Fruit fly (Drosophila melanogaster) whole organism, embryonic: ENCODE data around the gene CG3036.

Experiments
- Ada2b ChIP-seq: fragments of 200-800 bp; sonication (Bioruptor generic); IDR thresholded peaks from 2 replicates; pipeline ENCODE4 v1.3.6; 2022; ENCODE audit warnings: missing biosample characterization, missing genetic modification characterization
- Adf1 ChIP-seq: fragments of 200-800 bp; sonication (Bioruptor generic); IDR thresholded peaks from 2 replicates; pipeline ENCODE4 v1.3.6; 2022; ENCODE audit warnings: missing biosample characterization, missing genetic modification characterization
- C15 ChIP-seq: fragments of 200-800 bp; sonication (Bioruptor generic); IDR thresholded peaks from 3 replicates; pipeline ENCODE4 v1.3.6; 2022; ENCODE audit warnings: missing biosample characterization, missing genetic modification characterization
- CG10147 ChIP-seq: fragments of 200-800 bp; sonication (Bioruptor generic); optimal IDR thresholded peaks from 2 replicates; lab custom pipeline; 2019; ENCODE audit warnings: missing biosample characterization, mild to moderate bottlenecking, missing genetic modification characterization, moderate library complexity
- CG10274 ChIP-seq: fragments of 200-800 bp; sonication (Bioruptor generic); optimal IDR thresholded peaks from 3 replicates; lab custom pipeline; 2017; ENCODE audit warnings: missing biosample characterization, mild to moderate bottlenecking, missing genetic modification characterization
- CG1233 ChIP-seq: fragments of 200-800 bp; sonication (Bioruptor generic); optimal IDR thresholded peaks from 4 replicates; lab custom pipeline; 2018; ENCODE audit warnings: missing biosample characterization, mild to moderate bottlenecking, missing genetic modification characterization
- CG14710 ChIP-seq: fragments of 200-800 bp; sonication (Bioruptor generic); optimal IDR thresholded peaks from 3 replicates; lab custom pipeline; 2019; ENCODE audit warnings: missing biosample characterization, mild to moderate bottlenecking, missing genetic modification characterization, moderate library complexity
- CG17385 ChIP-seq: fragments of 200-800 bp; sonication (Bioruptor generic); optimal IDR thresholded peaks from 3 replicates; lab custom pipeline; 2018; ENCODE audit warnings: missing biosample characterization, mild to moderate bottlenecking, missing genetic modification characterization
- CG2889 ChIP-seq: fragments of 200-800 bp; sonication (Bioruptor generic); IDR thresholded peaks from 3 replicates; pipeline ENCODE4 v1.3.6; 2022; ENCODE audit warnings: missing biosample characterization, missing genetic modification characterization
- CG3281 ChIP-seq: fragments of 200-800 bp; sonication (Bioruptor generic); optimal IDR thresholded peaks from 3 replicates; lab custom pipeline; 2017; ENCODE audit warnings: missing biosample characterization, mild to moderate bottlenecking, missing genetic modification characterization
- CG3407 ChIP-seq: fragments of 200-800 bp; sonication (Bioruptor generic); optimal IDR thresholded peaks from 2 replicates; lab custom pipeline; 2018; ENCODE audit warnings: missing biosample characterization, mild to moderate bottlenecking, missing genetic modification characterization
- CG3995 ChIP-seq: fragments of 200-800 bp; sonication (Bioruptor generic); optimal IDR thresholded peaks from 3 replicates; lab custom pipeline; 2016; ENCODE audit warnings: missing biosample characterization, missing genetic modification characterization
- CG4360 ChIP-seq: fragments of 200-800 bp; sonication (Bioruptor generic); IDR thresholded peaks from 2 replicates; pipeline ENCODE4 v1.3.6; 2022; ENCODE audit warnings: missing biosample characterization, missing genetic modification characterization
- CG4617 ChIP-seq: fragments of 200-800 bp; sonication (Bioruptor generic); optimal IDR thresholded peaks from 3 replicates; lab custom pipeline; 2016; ENCODE audit warnings: missing biosample characterization, missing genetic modification characterization, borderline replicate concordance
- CG6813 ChIP-seq: fragments of 200-800 bp; sonication (Bioruptor generic); optimal IDR thresholded peaks from 2 replicates; lab custom pipeline; 2017; ENCODE audit warnings: missing biosample characterization, missing genetic modification characterization, mild to moderate bottlenecking, moderate library complexity, missing genetic modification reagents
- CG7786 ChIP-seq: fragments of 200-800 bp; sonication (Bioruptor generic); optimal IDR thresholded peaks from 2 replicates; lab custom pipeline; 2016; ENCODE audit warnings: missing biosample characterization, missing genetic modification characterization
- CG7839 ChIP-seq: fragments of 200-800 bp; sonication (Bioruptor generic); optimal IDR thresholded peaks from 3 replicates; lab custom pipeline; 2018; ENCODE audit warnings: missing biosample characterization, mild to moderate bottlenecking, missing genetic modification characterization, moderate library complexity
- CHES-1-like ChIP-seq: fragments of 200-800 bp; sonication (Bioruptor generic); optimal IDR thresholded peaks from 2 replicates; lab custom pipeline; 2016; ENCODE audit warnings: missing biosample characterization, missing genetic modification characterization
- Chrac-16 ChIP-seq: fragments of 200-800 bp; sonication (Bioruptor generic); optimal IDR thresholded peaks from 3 replicates; lab custom pipeline; 2016; ENCODE audit warnings: missing biosample characterization, missing genetic modification characterization
- CoRest ChIP-seq: fragments of 200-800 bp; sonication (Bioruptor generic); optimal IDR thresholded peaks from 3 replicates; lab custom pipeline; 2018; ENCODE audit warnings: missing biosample characterization, mild to moderate bottlenecking, missing genetic modification characterization, moderate library complexity
- Dfd ChIP-seq, 2 experiments: fragments of >200 bp; optimal IDR thresholded peaks; 2 replicates each; lab custom pipeline; 2017; ENCODE audit warnings: missing biosample characterization in 2 of 2, missing genetic modification characterization in 2 of 2
- Fer3 ChIP-seq: fragments of 200-800 bp; sonication (Bioruptor generic); optimal IDR thresholded peaks from 2 replicates; lab custom pipeline; 2018; ENCODE audit warnings: missing biosample characterization, mild to moderate bottlenecking, missing genetic modification characterization, moderate library complexity
- H15 ChIP-seq: fragments of 200-800 bp; sonication (Bioruptor generic); IDR thresholded peaks from 3 replicates; pipeline ENCODE4 v1.3.6; 2022; ENCODE audit warnings: missing biosample characterization, missing genetic modification characterization
- Hr51 ChIP-seq, 2 experiments: fragments of 200-800 bp; sonication (Bioruptor generic); optimal IDR thresholded peaks; 2 replicates in 1 of 2; 3 replicates in 1 of 2; lab custom pipeline; 2016 to 2018; ENCODE audit warnings: missing biosample characterization in 2 of 2, missing genetic modification characterization in 2 of 2, mild to moderate bottlenecking in 1 of 2, moderate library complexity in 1 of 2
- Jarid2 ChIP-seq: fragments of 200-800 bp; sonication (Bioruptor generic); optimal IDR thresholded peaks from 3 replicates; lab custom pipeline; 2017; ENCODE audit warnings: mild to moderate bottlenecking, missing biosample characterization, missing genetic modification reagents, missing genetic modification characterization
- Med ChIP-seq: fragments of 200-800 bp; sonication (Bioruptor generic); peaks from one replicate; lab custom pipeline; 2016; ENCODE audit warnings: missing biosample characterization, missing genetic modification characterization, mild to moderate bottlenecking, inconsistent platforms, moderate library complexity
- Scr ChIP-seq: fragments of 200-800 bp; sonication (Bioruptor generic); IDR thresholded peaks from 2 replicates; pipeline ENCODE4 v1.3.6; 2022; ENCODE audit warnings: missing biosample characterization, missing genetic modification characterization; ENCODE audit not compliant: partially characterized antibody
- Spps ChIP-seq: fragments of 200-800 bp; sonication (Bioruptor generic); optimal IDR thresholded peaks from 2 replicates; lab custom pipeline; 2018; ENCODE audit warnings: missing biosample characterization, mild to moderate bottlenecking, missing genetic modification characterization
- Trl ChIP-seq, 3 experiments: fragments of >200 bp in 2 of 3; fragments of 200-800 bp in 1 of 3; sonication (Bioruptor generic) in 1 of 3; optimal IDR thresholded peaks; 2 replicates in 1 of 3; 3 replicates in 2 of 3; lab custom pipeline; 2016 to 2017; ENCODE audit warnings: missing biosample characterization in 1 of 3, missing genetic modification characterization in 1 of 3
- Usf ChIP-seq: fragments of 200-800 bp; sonication (Bioruptor generic); optimal IDR thresholded peaks from 2 replicates; lab custom pipeline; 2017; ENCODE audit warnings: missing genotype, missing biosample characterization, missing genetic modification characterization
- abd-A ChIP-seq: fragments of 200-800 bp; sonication (Bioruptor generic); optimal IDR thresholded peaks from 3 replicates; lab custom pipeline; 2019; ENCODE audit warnings: missing biosample characterization, mild to moderate bottlenecking, missing genetic modification characterization, moderate library complexity
- ato ChIP-seq: fragments of 200-800 bp; sonication (Bioruptor generic); IDR thresholded peaks from 2 replicates; pipeline ENCODE4 v1.3.6; 2022; ENCODE audit warnings: missing biosample characterization, missing genetic modification characterization; ENCODE audit not compliant: partially characterized antibody
- bbx ChIP-seq: fragments of 200-800 bp; sonication (Bioruptor generic); IDR thresholded peaks from 2 replicates; pipeline ENCODE4 v1.3.6; 2022; ENCODE audit warnings: missing biosample characterization, missing genetic modification characterization; ENCODE audit not compliant: partially characterized antibody
- bcd ChIP-seq: fragments of 200-800 bp; sonication (Bioruptor generic); optimal IDR thresholded peaks from 2 replicates; lab custom pipeline; 2017; ENCODE audit warnings: missing biosample characterization, mild to moderate bottlenecking, missing genetic modification characterization
- cg ChIP-seq: fragments of 200-800 bp; sonication (Bioruptor generic); optimal IDR thresholded peaks from 3 replicates; lab custom pipeline; 2019; ENCODE audit warnings: missing biosample characterization, mild to moderate bottlenecking, missing genetic modification characterization, moderate library complexity
- corto ChIP-seq: fragments of 200-800 bp; sonication (Bioruptor generic); optimal IDR thresholded peaks from 2 replicates; lab custom pipeline; 2016; ENCODE audit warnings: missing biosample characterization, mild to moderate bottlenecking, missing genetic modification characterization, moderate library complexity
- lab ChIP-seq: fragments of 200-800 bp; sonication (Bioruptor generic); optimal IDR thresholded peaks from 3 replicates; lab custom pipeline; 2017; ENCODE audit warnings: missing biosample characterization, missing genetic modification characterization, mild to moderate bottlenecking, moderate library complexity, missing genetic modification reagents
- maf-S ChIP-seq: fragments of 200-800 bp; sonication (Bioruptor generic); optimal IDR thresholded peaks from 2 replicates; lab custom pipeline; 2016; ENCODE audit warnings: missing biosample characterization, missing genetic modification characterization
- oc ChIP-seq: fragments of 200-800 bp; sonication (Bioruptor generic); optimal IDR thresholded peaks from 2 replicates; lab custom pipeline; 2018; ENCODE audit warnings: missing biosample characterization, mild to moderate bottlenecking, missing genetic modification characterization, moderate library complexity
- org-1 ChIP-seq: fragments of 200-800 bp; sonication (Bioruptor generic); optimal IDR thresholded peaks from 2 replicates; lab custom pipeline; 2017; ENCODE audit warnings: missing biosample characterization, missing genetic modification characterization
- pb ChIP-seq: fragments of 200-800 bp; sonication (Bioruptor generic); optimal IDR thresholded peaks from 3 replicates; lab custom pipeline; 2016; ENCODE audit warnings: missing biosample characterization, missing genetic modification characterization
- phol ChIP-seq: fragments of 200-800 bp; sonication (Bioruptor generic); optimal IDR thresholded peaks from 3 replicates; lab custom pipeline; 2018; ENCODE audit warnings: missing biosample characterization, mild to moderate bottlenecking, missing genetic modification characterization, moderate library complexity
- schlank ChIP-seq: fragments of 200-800 bp; sonication (Bioruptor generic); optimal IDR thresholded peaks from 2 replicates; lab custom pipeline; 2018; ENCODE audit warnings: missing biosample characterization, mild to moderate bottlenecking, missing genetic modification characterization
- sug ChIP-seq: fragments of 200-800 bp; optimal IDR thresholded peaks from 2 replicates; lab custom pipeline; 2019; ENCODE audit warnings: missing biosample characterization, mild to moderate bottlenecking, missing genetic modification characterization, moderate library complexity
- tin ChIP-seq: fragments of 200-800 bp; sonication (Bioruptor generic); optimal IDR thresholded peaks from 3 replicates; lab custom pipeline; 2016; ENCODE audit warnings: missing biosample characterization, missing genetic modification characterization
- tup ChIP-seq: fragments of 200-800 bp; sonication (Bioruptor generic); optimal IDR thresholded peaks from 2 replicates; lab custom pipeline; 2016; ENCODE audit warnings: missing biosample characterization, mild to moderate bottlenecking, missing genetic modification characterization, moderate library complexity
- wdn ChIP-seq: fragments of 200-800 bp; sonication (Bioruptor generic); IDR thresholded peaks from 2 replicates; pipeline ENCODE4 v1.3.6; 2022; ENCODE audit warnings: missing biosample characterization, missing genetic modification characterization
- zf30C ChIP-seq: fragments of 200-800 bp; sonication (Bioruptor generic); optimal IDR thresholded peaks from 3 replicates; lab custom pipeline; 2018; ENCODE audit warnings: missing biosample characterization, mild to moderate bottlenecking, missing genetic modification characterization
- zfh1 ChIP-seq: fragments of 200-800 bp; sonication (Bioruptor generic); IDR thresholded peaks from 3 replicates; pipeline ENCODE4 v1.3.6; 2022; ENCODE audit warnings: missing biosample characterization, missing genetic modification characterization

Gene CG3036

dm6 chr2L:4850356-4850755 lies 41.6 kb upstream of the CG3036 start, which contains the start of the genes mRpS2 and Mon1 (continued):
- TF ChIP-seq ato (GFP tag; lab: Robert Waterston, UW) (no peak), Dfd (GFP tag; optimal IDR thresholded peaks at IDR 0.05; lab: Kevin White, UChicago) (no peak), Usf (GFP tag; lab: Kevin White, UChicago) (peak; percentile 75), corto (GFP tag; lab: Kevin White, UChicago) (peak; percentile 59), CG2889 (peak; percentile 93), Jarid2 (no peak), Scr (no peak), schlank (tag; lab: Kevin White, UChicago) (peak; percentile 65), CG7786 (GFP tag; lab: Kevin White, UChicago) (peak; percentile 78), CG6813 (GFP tag; lab: Kevin White, UChicago) (peak; percentile 87), maf-S (GFP tag; lab: Kevin White, UChicago) (peak; percentile 82), Hr51 (GFP tag; optimal IDR thresholded peaks at IDR 0.05; lab: Kevin White, UChicago) (peak; percentile 87 to 96), Trl (optimal IDR thresholded peaks at IDR 0.05; lab: Kevin White, UChicago) (no peak), Trl (GFP tag; optimal IDR thresholded peaks at IDR 0.05; lab: Kevin White, UChicago) (peak; percentile 87), Fer3 (tag; lab: Kevin White, UChicago) (peak; percentile 97), org-1 (peak; percentile 84), bcd (GFP tag; lab: Kevin White, UChicago) (peak; percentile 94), Med (GFP tag; lab: Kevin White, UChicago) (peak; percentile 96), CG3281 (GFP tag; lab: Kevin White, UChicago) (peak; percentile 95), zfh1 (GFP tag; lab: Robert Waterston, UW) (peak; percentile 95), CG4617 (GFP tag; lab: Kevin White, UChicago) (peak; percentile 93), Adf1 (GFP tag; lab: Robert Waterston, UW) (peak; percentile 78), abd-A (tag; lab: Kevin White, UChicago) (no peak), tup (GFP tag; lab: Kevin White, UChicago) (peak; percentile 85), bbx (no peak), CoRest (tag; lab: Kevin White, UChicago) (peak; percentile 96), CG10147 (GFP tag; lab: Kevin White, UChicago) (peak; percentile 91), wdn (GFP tag; lab: Robert Waterston, UW) (peak; percentile 92), H15 (GFP tag; lab: Robert Waterston, UW) (peak; percentile 97), CG7839 (tag; lab: Kevin White, UChicago) (peak; percentile 95), pb (GFP tag; lab: Kevin White, UChicago) (peak; percentile 54), lab (GFP tag; lab: Kevin White, UChicago) (peak; percentile 98), phol (tag; lab: Kevin White, UChicago) (peak; percentile 95), C15 (GFP tag; lab: Robert Waterston, UW) (peak; percentile 88), CG1233 (GFP tag; lab: Kevin White, UChicago) (peak; percentile 94), CG10274 (GFP tag; lab: Kevin White, UChicago) (peak; percentile 60), Ada2b (GFP tag; lab: Robert Waterston, UW) (peak; percentile 95), CG3407 (GFP tag; lab: Kevin White, UChicago) (peak; percentile 89), cg (GFP tag; lab: Kevin White, UChicago) (no peak), Chrac-16 (GFP tag; lab: Kevin White, UChicago) (peak; percentile 94), oc (tag; lab: Kevin White, UChicago) (peak; percentile 92), CG3995 (GFP tag; lab: Kevin White, UChicago) (peak; percentile 56), sug (tag; lab: Kevin White, UChicago) (peak; percentile 91), CG4360 (GFP tag; lab: Robert Waterston, UW) (peak; percentile 74), CG17385 (GFP tag; lab: Kevin White, UChicago) (peak; percentile 98), tin (GFP tag; lab: Kevin White, UChicago) (peak; percentile 95), zf30C (GFP tag; lab: Kevin White, UChicago) (no peak), Spps (tag; lab: Kevin White, UChicago) (peak; percentile 94), CHES-1-like (peak; percentile 75), CG14710 (peak; percentile 95)
